Fruit fly (Drosophila melanogaster) whole organism, prepupa: ENCODE measurements around the gene repo.

ENCODE experiments used
- Blimp-1 ChIP-seq: fragments of 200-800 bp; sonication (Bioruptor generic); optimal IDR thresholded peaks from 3 replicates; lab custom pipeline; 2017; ENCODE audit warnings: missing biosample characterization, missing genetic modification characterization, mild to moderate bottlenecking, moderate library complexity, missing genetic modification reagents
- CG10631 ChIP-seq: fragments of 200-800 bp; sonication (Bioruptor generic); optimal IDR thresholded peaks from 2 replicates; lab custom pipeline; 2016; ENCODE audit warnings: missing biosample characterization, missing genetic modification characterization
- CG10669 ChIP-seq: fragments of 200-800 bp; sonication (Bioruptor generic); optimal IDR thresholded peaks from 3 replicates; lab custom pipeline; 2018; ENCODE audit warnings: missing biosample characterization, mild to moderate bottlenecking, missing genetic modification characterization, moderate library complexity
- CG11762 ChIP-seq: fragments of 200-800 bp; sonication (Bioruptor generic); optimal IDR thresholded peaks from 3 replicates; lab custom pipeline; 2016; ENCODE audit warnings: missing biosample characterization, missing genetic modification characterization; ENCODE audit not compliant: insufficient read depth
- CG11902 ChIP-seq: fragments of 200-800 bp; sonication (Bioruptor generic); optimal IDR thresholded peaks from 3 replicates; lab custom pipeline; 2016; ENCODE audit warnings: missing biosample characterization, missing genetic modification characterization
- CG15336 ChIP-seq: fragments of 200-800 bp; sonication (Bioruptor generic); IDR thresholded peaks from 2 replicates; pipeline ENCODE4 v1.3.6; 2022; ENCODE audit warnings: missing biosample characterization, missing genetic modification characterization
- CG1621 ChIP-seq: fragments of 200-800 bp; sonication (Bioruptor generic); optimal IDR thresholded peaks from 3 replicates; lab custom pipeline; 2018; ENCODE audit warnings: missing biosample characterization, mild to moderate bottlenecking, missing genetic modification characterization
- CG16779 ChIP-seq: fragments of 200-800 bp; sonication (Bioruptor generic); optimal IDR thresholded peaks from 3 replicates; lab custom pipeline; 2017; ENCODE audit warnings: missing biosample characterization, mild to moderate bottlenecking, missing genetic modification characterization
- CG3032 ChIP-seq: fragments of 200-800 bp; optimal IDR thresholded peaks from 2 replicates; lab custom pipeline; 2019; ENCODE audit warnings: missing biosample characterization, mild to moderate bottlenecking, missing genetic modification characterization, moderate library complexity
- CG31627 ChIP-seq: fragments of 200-800 bp; sonication (Bioruptor generic); optimal IDR thresholded peaks from 3 replicates; lab custom pipeline; 2016; ENCODE audit warnings: missing biosample characterization, missing genetic modification characterization
- CG32006 ChIP-seq: fragments of 200-800 bp; sonication (Bioruptor generic); optimal IDR thresholded peaks from 3 replicates; lab custom pipeline; 2017; ENCODE audit warnings: missing biosample characterization, mild to moderate bottlenecking, missing genetic modification characterization
- CG34406 ChIP-seq: fragments of 200-800 bp; sonication (Bioruptor generic); optimal IDR thresholded peaks from 3 replicates; lab custom pipeline; 2016; ENCODE audit warnings: missing biosample characterization, missing genetic modification characterization
- CG4318 ChIP-seq: fragments of 200-800 bp; sonication (Bioruptor generic); optimal IDR thresholded peaks from 3 replicates; lab custom pipeline; 2017; ENCODE audit warnings: missing biosample characterization, mild to moderate bottlenecking, missing genetic modification characterization
- CG6163 ChIP-seq: fragments of 200-800 bp; sonication (Bioruptor generic); IDR thresholded peaks from 3 replicates; pipeline ENCODE4 v1.3.6; 2022; ENCODE audit warnings: missing biosample characterization, missing genetic modification characterization
- CG6276 ChIP-seq: fragments of 200-800 bp; sonication (Bioruptor generic); optimal IDR thresholded peaks from 2 replicates; lab custom pipeline; 2017; ENCODE audit warnings: missing biosample characterization, mild to moderate bottlenecking, missing genetic modification characterization
- CG6792 ChIP-seq: fragments of 200-800 bp; sonication (Bioruptor generic); optimal IDR thresholded peaks from 3 replicates; lab custom pipeline; 2016; ENCODE audit warnings: missing biosample characterization, missing genetic modification characterization
- CG6854 ChIP-seq: fragments of 200-800 bp; sonication (Bioruptor generic); optimal IDR thresholded peaks from 2 replicates; lab custom pipeline; 2017; ENCODE audit warnings: missing biosample characterization, mild to moderate bottlenecking, missing genetic modification characterization
- CG7368 ChIP-seq: fragments of 200-800 bp; sonication (Bioruptor generic); optimal IDR thresholded peaks from 3 replicates; lab custom pipeline; 2016; ENCODE audit warnings: missing biosample characterization, missing genetic modification characterization
- CG8319 ChIP-seq: fragments of 200-800 bp; sonication (Bioruptor generic); optimal IDR thresholded peaks from 3 replicates; lab custom pipeline; 2016; ENCODE audit warnings: missing biosample characterization, missing genetic modification characterization
- CG9139 ChIP-seq: fragments of 200-800 bp; sonication (Bioruptor generic); optimal IDR thresholded peaks from 3 replicates; lab custom pipeline; 2017; ENCODE audit warnings: missing biosample characterization, mild to moderate bottlenecking, missing genetic modification characterization
- Eip75B ChIP-seq: fragments of 200-800 bp; sonication (Bioruptor generic); optimal IDR thresholded peaks from 3 replicates; lab custom pipeline; 2016; ENCODE audit warnings: missing biosample characterization, missing genetic modification characterization
- Eip78C ChIP-seq: fragments of 200-800 bp; sonication (Bioruptor generic); peaks from one replicate; lab custom pipeline; 2016; ENCODE audit warnings: missing biosample characterization, missing genetic modification characterization
- Eip93F ChIP-seq: fragments of 200-800 bp; sonication (Bioruptor generic); optimal IDR thresholded peaks from 2 replicates; lab custom pipeline; 2016; ENCODE audit warnings: missing biosample characterization, mild to moderate bottlenecking, missing genetic modification characterization
- Ets21C ChIP-seq: fragments of 200-800 bp; sonication (Bioruptor generic); optimal IDR thresholded peaks from 3 replicates; lab custom pipeline; 2016; ENCODE audit warnings: missing biosample characterization, missing genetic modification characterization
- Ets96B ChIP-seq: fragments of 200-800 bp; optimal IDR thresholded peaks from 2 replicates; lab custom pipeline; 2019; ENCODE audit warnings: missing biosample characterization, mild to moderate bottlenecking, missing genetic modification characterization, moderate library complexity
- Gug ChIP-seq: fragments of 200-800 bp; sonication (Bioruptor generic); IDR thresholded peaks from 2 replicates; pipeline ENCODE4 v1.3.6; 2022; ENCODE audit warnings: missing biosample characterization, missing genetic modification characterization
- Hr39 ChIP-seq: fragments of 200-800 bp; sonication (Bioruptor generic); optimal IDR thresholded peaks from 2 replicates; lab custom pipeline; 2016; ENCODE audit warnings: missing biosample characterization, missing genetic modification characterization
- Hr4 ChIP-seq: fragments of 200-800 bp; sonication (Bioruptor generic); optimal IDR thresholded peaks from 3 replicates; lab custom pipeline; 2016; ENCODE audit warnings: missing biosample characterization, missing genetic modification characterization
- Lpt ChIP-seq: fragments of 200-800 bp; sonication (Bioruptor generic); optimal IDR thresholded peaks from 3 replicates; lab custom pipeline; 2016; ENCODE audit warnings: missing biosample characterization, missing genetic modification characterization
- Met ChIP-seq: fragments of 200-800 bp; sonication (Bioruptor generic); optimal IDR thresholded peaks from 3 replicates; lab custom pipeline; 2016; ENCODE audit warnings: missing biosample characterization, missing genetic modification characterization
- Smox ChIP-seq: fragments of 200-800 bp; sonication (Bioruptor generic); optimal IDR thresholded peaks from 3 replicates; lab custom pipeline; 2016; ENCODE audit warnings: missing biosample characterization, missing genetic modification characterization
- Sox14 ChIP-seq: fragments of 200-800 bp; sonication (Bioruptor generic); optimal IDR thresholded peaks from 3 replicates; lab custom pipeline; 2016; ENCODE audit warnings: missing biosample characterization, missing genetic modification characterization
- Sox15 ChIP-seq: fragments of 200-800 bp; sonication (Bioruptor generic); optimal IDR thresholded peaks from 3 replicates; lab custom pipeline; 2016; ENCODE audit warnings: missing biosample characterization, missing genetic modification characterization
- cyc ChIP-seq: fragments of 200-800 bp; sonication (Bioruptor generic); optimal IDR thresholded peaks from 3 replicates; lab custom pipeline; 2016; ENCODE audit warnings: missing biosample characterization, missing genetic modification characterization
- dac ChIP-seq: fragments of 200-800 bp; sonication (Bioruptor generic); optimal IDR thresholded peaks from 2 replicates; lab custom pipeline; 2017; ENCODE audit warnings: missing biosample characterization, mild to moderate bottlenecking, missing genetic modification characterization
- eg ChIP-seq: fragments of 200-800 bp; sonication (Bioruptor generic); IDR thresholded peaks from 3 replicates; pipeline ENCODE4 v1.3.6; 2022; ENCODE audit warnings: missing biosample characterization, missing genetic modification characterization
- esn ChIP-seq: fragments of 200-800 bp; sonication (Bioruptor generic); optimal IDR thresholded peaks from 2 replicates; lab custom pipeline; 2016; ENCODE audit warnings: missing biosample characterization, mild to moderate bottlenecking, missing genetic modification characterization, moderate library complexity
- fd59A ChIP-seq: fragments of 200-800 bp; sonication (Bioruptor generic); optimal IDR thresholded peaks from 2 replicates; lab custom pipeline; 2017; ENCODE audit warnings: missing biosample characterization, mild to moderate bottlenecking, missing genetic modification characterization, missing genetic modification reagents
- fd85E ChIP-seq: fragments of 200-800 bp; sonication (Bioruptor generic); optimal IDR thresholded peaks from 3 replicates; lab custom pipeline; 2016; ENCODE audit warnings: missing biosample characterization, missing genetic modification characterization
- fkh ChIP-seq: fragments of 200-800 bp; sonication (Bioruptor generic); optimal IDR thresholded peaks from 3 replicates; lab custom pipeline; 2017; ENCODE audit warnings: missing biosample characterization, mild to moderate bottlenecking, missing genetic modification characterization, moderate library complexity
- lz ChIP-seq: fragments of 200-800 bp; sonication (Bioruptor generic); optimal IDR thresholded peaks from 3 replicates; lab custom pipeline; 2016; ENCODE audit warnings: missing biosample characterization, missing genetic modification characterization
- net ChIP-seq: fragments of 200-800 bp; sonication (Bioruptor generic); optimal IDR thresholded peaks from 3 replicates; lab custom pipeline; 2016; ENCODE audit warnings: missing biosample characterization, missing genetic modification characterization
- pdm3 ChIP-seq: fragments of 200-800 bp; sonication (Bioruptor generic); optimal IDR thresholded peaks from 3 replicates; lab custom pipeline; 2016; ENCODE audit warnings: missing biosample characterization, missing genetic modification characterization
- salr ChIP-seq, 2 experiments: fragments of 200-800 bp; sonication (Bioruptor generic); optimal IDR thresholded peaks; 3 replicates each; lab custom pipeline; 2016 to 2018; ENCODE audit warnings: missing biosample characterization in 2 of 2, missing genetic modification characterization in 2 of 2, mild to moderate bottlenecking in 1 of 2
- ss ChIP-seq, 2 experiments: fragments of 200-800 bp; sonication (Bioruptor generic); optimal IDR thresholded peaks; 2 replicates in 1 of 2; 3 replicates in 1 of 2; lab custom pipeline; 2017 to 2018; ENCODE audit warnings: mild to moderate bottlenecking in 2 of 2, missing biosample characterization in 2 of 2, missing genetic modification characterization in 2 of 2, moderate library complexity in 1 of 2
- svp ChIP-seq: fragments of 200-800 bp; sonication (Bioruptor generic); peaks from one replicate; lab custom pipeline; 2016; ENCODE audit warnings: missing biosample characterization, missing genetic modification characterization
- topi ChIP-seq: fragments of 200-800 bp; sonication (Bioruptor generic); optimal IDR thresholded peaks from 3 replicates; lab custom pipeline; 2016; ENCODE audit warnings: missing biosample characterization, missing genetic modification characterization
- vri ChIP-seq: fragments of 200-800 bp; sonication (Bioruptor generic); optimal IDR thresholded peaks from 3 replicates; lab custom pipeline; 2016; ENCODE audit warnings: missing biosample characterization, mild to moderate bottlenecking, missing genetic modification characterization

Gene repo

DNA sequence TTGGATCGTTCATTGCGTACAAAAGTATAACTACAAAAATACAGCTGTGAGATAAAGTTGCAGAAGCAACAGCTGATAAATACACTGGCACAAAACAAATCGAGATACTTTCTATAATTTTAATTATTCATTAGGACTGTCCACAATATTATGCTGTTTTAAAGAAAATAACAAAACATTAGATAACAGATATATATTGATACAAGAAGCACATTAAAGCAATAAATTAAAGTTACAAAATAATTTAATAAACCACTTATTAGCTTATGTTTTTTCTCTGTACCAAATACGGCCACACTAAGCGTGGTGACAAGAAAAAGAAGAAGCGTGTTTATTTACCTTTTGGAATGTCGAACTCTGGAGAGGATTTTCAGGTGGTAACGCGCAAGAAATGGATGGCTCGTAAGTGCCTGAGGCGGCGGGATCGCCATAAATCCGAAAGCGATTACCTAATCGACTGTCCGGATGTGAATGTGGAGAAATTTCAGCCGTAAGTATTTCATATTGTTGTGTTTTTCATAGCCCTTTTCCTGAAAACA lies 15.7 kb upstream of the repo start, which contains the start of the genes CG7988 and CG7183 (continued):
- peak; percentile 99 for TF ChIP-seq eg (GFP tag; lab: Robert Waterston, UW)
- TF ChIP-seq CG10669 (GFP tag; lab: Kevin White, UChicago) = peak; percentile 97
- TF ChIP-seq CG6792 (GFP tag; lab: Kevin White, UChicago) = peak; percentile 98
- TF ChIP-seq Ets96B (tag; lab: Kevin White, UChicago) = peak; percentile 98
- peak; percentile 88 for TF ChIP-seq CG6276 (GFP tag; lab: Kevin White, UChicago)
- peak; percentile 99 for TF ChIP-seq svp
- TF ChIP-seq CG6854 (GFP tag; lab: Kevin White, UChicago) = peak; percentile 84
- peak; percentile 97 for TF ChIP-seq Ets21C (GFP tag; lab: Kevin White, UChicago)
- peak; percentile 99 for TF ChIP-seq lz (GFP tag; lab: Kevin White, UChicago)
- peak; percentile 98 for TF ChIP-seq Eip75B (GFP tag; lab: Kevin White, UChicago)
- TF ChIP-seq cyc (GFP tag; lab: Kevin White, UChicago) = peak; percentile 97
- TF ChIP-seq esn (GFP tag; lab: Kevin White, UChicago) = peak; percentile 99
- peak; percentile 97 for TF ChIP-seq net
- no peak for TF ChIP-seq vri (GFP tag; lab: Kevin White, UChicago)
- peak; percentile 93 for TF ChIP-seq CG7368
- peak; percentile 86 to 95 for TF ChIP-seq ss (GFP tag; optimal IDR thresholded peaks at IDR 0.05; lab: Kevin White, UChicago)
- peak; percentile 95 for TF ChIP-seq CG8319 (GFP tag; lab: Kevin White, UChicago)
- no peak for TF ChIP-seq fd85E (GFP tag; lab: Kevin White, UChicago)

DNA sequence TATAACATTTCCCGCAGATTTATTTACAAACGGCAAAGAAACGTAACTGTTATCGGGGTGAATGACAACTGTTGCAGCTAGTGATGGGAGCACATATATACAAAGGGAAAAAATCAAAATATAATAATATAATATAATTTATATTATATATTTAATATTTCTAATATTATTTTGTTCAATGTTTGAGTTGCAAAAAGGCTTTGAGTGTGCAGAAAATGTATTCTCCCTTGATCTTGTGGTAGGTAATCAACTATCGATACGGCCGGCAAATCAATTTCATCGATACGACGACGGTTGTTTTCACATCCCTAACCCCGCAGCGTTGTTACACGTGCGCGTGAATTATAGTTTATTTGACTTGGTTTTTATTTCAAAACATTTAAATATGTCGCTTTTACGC lies 12.6 kb upstream of the repo start, which contains the start of the genes mTerf5 and Non3:
mTerf5 (minus strand) TSS at position 249 of the 400 bp plus-strand sequence.
Non3 (plus strand) TSS at position 289 of the 400 bp plus-strand sequence.
- TF ChIP-seq CG4318 (GFP tag; lab: Kevin White, UChicago) (no peak), CG15336 (GFP tag; lab: Robert Waterston, UW) (no peak), CG16779 (tag; lab: Kevin White, UChicago) (no peak), CG11762 (GFP tag; lab: Kevin White, UChicago) (peak; percentile 46), Met (no peak), fkh (GFP tag; lab: Kevin White, UChicago) (peak; percentile 64), CG1621 (tag; lab: Kevin White, UChicago) (no peak), CG6163 (no peak), CG32006 (GFP tag; lab: Kevin White, UChicago) (no peak), Ets21C (GFP tag; lab: Kevin White, UChicago) (peak; percentile 2), CG8319 (GFP tag; lab: Kevin White, UChicago) (peak; percentile 32), CG34406 (GFP tag; lab: Kevin White, UChicago) (peak; percentile 68), Gug (GFP tag; lab: Robert Waterston, UW) (no peak), CG11902 (GFP tag; lab: Kevin White, UChicago) (peak; percentile 15), CG10631 (GFP tag; lab: Kevin White, UChicago) (peak; percentile 65), CG6792 (GFP tag; lab: Kevin White, UChicago) (peak; percentile 33), pdm3 (GFP tag; lab: Kevin White, UChicago) (no peak), CG3032 (peak; percentile 65), dac (GFP tag; lab: Kevin White, UChicago) (no peak), cyc (GFP tag; lab: Kevin White, UChicago) (peak; percentile 30), CG31627 (GFP tag; lab: Kevin White, UChicago) (peak; percentile 42), topi (peak; percentile 31), vri (GFP tag; lab: Kevin White, UChicago) (peak; percentile 32), Hr39 (no peak), CG10669 (GFP tag; lab: Kevin White, UChicago) (no peak), Eip93F (GFP tag; lab: Kevin White, UChicago) (no peak), fd85E (GFP tag; lab: Kevin White, UChicago) (no peak), CG9139 (GFP tag; lab: Kevin White, UChicago) (no peak), CG6854 (GFP tag; lab: Kevin White, UChicago) (peak; percentile 6), Sox15 (peak; percentile 13), lz (GFP tag; lab: Kevin White, UChicago) (peak; percentile 41), salr (GFP tag; optimal IDR thresholded peaks at IDR 0.05; lab: Kevin White, UChicago) (no peak), fd59A (GFP tag; lab: Kevin White, UChicago) (no peak), Hr4 (no peak), Eip75B (GFP tag; lab: Kevin White, UChicago) (no peak), Sox14 (GFP tag; lab: Kevin White, UChicago) (peak; percentile 33), Eip78C (GFP tag; lab: Kevin White, UChicago) (peak; percentile 73), svp (peak; percentile 73), Smox (GFP tag; lab: Kevin White, UChicago) (no peak), Blimp-1 (no peak), Lpt (no peak)
